Worm (Caenorhabditis elegans): ENCODE measurements around the gene inx-11.
A peak's percentile ranks its signal among the peaks of the same experiment; 100 is the strongest.

The inx-11 gene

DNA sequence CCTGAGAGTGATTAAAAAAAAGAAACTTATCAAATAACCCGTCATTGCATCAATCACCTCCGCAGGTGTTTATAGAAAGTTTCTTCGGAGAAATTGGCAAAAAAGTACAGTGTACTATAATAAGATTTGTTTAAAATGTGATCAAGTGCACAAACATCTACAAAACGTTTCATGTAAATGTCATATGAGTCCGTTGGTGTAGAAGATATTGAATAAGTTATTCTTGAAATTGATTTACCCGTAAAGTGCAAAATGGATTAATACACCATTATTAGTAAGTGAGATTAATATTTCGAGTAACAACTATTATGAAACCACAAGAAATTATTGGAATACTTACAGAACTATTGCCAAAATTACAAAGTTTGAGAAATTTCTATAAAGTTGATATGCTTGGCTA, 44.0 kb downstream of the inx-11 start:
- TF ChIP-seq zag-1 (tag; optimal IDR thresholded peaks at IDR 0.05) (no peak), daf-12 (tag; optimal IDR thresholded peaks at IDR 0.05) (no peak), pqm-1 (tag; optimal IDR thresholded peaks at IDR 0.05) (no peak), tbx-2 (tag; optimal IDR thresholded peaks at IDR 0.05) (no peak), skn-1 (tag; optimal IDR thresholded peaks at IDR 0.05) (no peak), aly-2 (tag; optimal IDR thresholded peaks at IDR 0.05) (no peak), mml-1 (tag; optimal IDR thresholded peaks at IDR 0.05) (no peak), nhr-67 (tag; optimal IDR thresholded peaks at IDR 0.05) (no peak), ama-1 (optimal IDR thresholded peaks at IDR 0.05) (no peak), fkh-10 (GFP tag; optimal IDR thresholded peaks at IDR 0.05) (no peak), unc-39 (tag; optimal IDR thresholded peaks at IDR 0.05) (no peak), eor-1 (tag; optimal IDR thresholded peaks at IDR 0.05) (no peak), nhr-25 (tag; optimal IDR thresholded peaks at IDR 0.05) (no peak), ceh-82 (tag; optimal IDR thresholded peaks at IDR 0.05) (no peak), nhr-11 (tag; optimal IDR thresholded peaks at IDR 0.05) (no peak), elt-2 (tag; optimal IDR thresholded peaks at IDR 0.05) (no peak)

- TF ChIP-seq eor-1 (tag; optimal IDR thresholded peaks at IDR 0.05) (no peak), elt-2 (tag; optimal IDR thresholded peaks at IDR 0.05) (peak; percentile 66), pqm-1 (tag; optimal IDR thresholded peaks at IDR 0.05) (peak; percentile 44)
These were observed 45.3 kb downstream of the inx-11 start for ce11 chrV:12532369-12532768.

ce11 chrV:12533635-12534150, 46.7 kb downstream of the inx-11 start:
- TF ChIP-seq nhr-43 (tag; optimal IDR thresholded peaks at IDR 0.05; ENCODE audit: poor library complexity, severe bottlenecking) (peak; percentile 55), daf-12 (tag; optimal IDR thresholded peaks at IDR 0.05) (peak; percentile 26), egl-27 (tag; optimal IDR thresholded peaks at IDR 0.05) (no peak), nhr-11 (tag; optimal IDR thresholded peaks at IDR 0.05) (no peak), elt-3 (tag; optimal IDR thresholded peaks at IDR 0.05) (peak; percentile 40 to 97 (median 51)), elt-2 (tag; optimal IDR thresholded peaks at IDR 0.05) (no peak), nhr-237 (tag; optimal IDR thresholded peaks at IDR 0.05) (no peak), zag-1 (tag; optimal IDR thresholded peaks at IDR 0.05) (no peak), elt-1 (tag; optimal IDR thresholded peaks at IDR 0.05) (peak; percentile 25), ZK546.5 (tag; optimal IDR thresholded peaks at IDR 0.05) (no peak), nhr-25 (tag; optimal IDR thresholded peaks at IDR 0.05) (peak; percentile 81), unc-62 (GFP tag; optimal IDR thresholded peaks at IDR 0.05) (peak; percentile 88), nfya-1 (tag; optimal IDR thresholded peaks at IDR 0.05; ENCODE audit: insufficient read depth) (peak; percentile 30), jun-1 (tag; optimal IDR thresholded peaks at IDR 0.05) (no peak), tbx-2 (tag; optimal IDR thresholded peaks at IDR 0.05) (no peak), nhr-76 (tag; optimal IDR thresholded peaks at IDR 0.05) (no peak), nhr-12 (tag; optimal IDR thresholded peaks at IDR 0.05) (no peak)

DNA sequence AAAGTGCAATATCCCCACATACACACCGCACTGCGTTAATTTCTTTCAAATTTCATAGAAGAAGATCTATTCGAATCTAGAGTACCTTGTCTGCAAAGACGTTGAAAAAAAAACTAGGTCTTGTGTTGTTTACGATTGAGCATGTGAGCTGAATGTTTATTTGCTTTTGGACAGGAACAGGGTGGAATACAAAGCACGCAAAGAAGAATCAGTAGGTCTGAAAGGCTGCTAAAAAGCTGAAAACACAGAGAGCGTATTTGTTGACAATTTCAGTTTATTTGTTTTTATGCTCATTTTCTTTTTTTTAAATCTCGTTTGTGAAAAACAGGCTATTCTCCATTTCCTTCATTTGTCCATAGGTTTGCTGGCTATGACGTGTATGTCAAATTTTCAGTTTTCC, 47.9 kb downstream of the inx-11 start:
- TF ChIP-seq tbx-2 (tag; optimal IDR thresholded peaks at IDR 0.05) (no peak), nhr-237 (tag; optimal IDR thresholded peaks at IDR 0.05) (no peak), ZK546.5 (tag; optimal IDR thresholded peaks at IDR 0.05) (no peak), skn-1 (tag; optimal IDR thresholded peaks at IDR 0.05) (no peak), unc-62 (GFP tag; optimal IDR thresholded peaks at IDR 0.05) (no peak), pha-4 (tag; optimal IDR thresholded peaks at IDR 0.05) (peak; percentile 26), jun-1 (tag; optimal IDR thresholded peaks at IDR 0.05) (no peak), nhr-76 (tag; optimal IDR thresholded peaks at IDR 0.05) (no peak), elt-2 (tag; optimal IDR thresholded peaks at IDR 0.05) (no peak)

DNA sequence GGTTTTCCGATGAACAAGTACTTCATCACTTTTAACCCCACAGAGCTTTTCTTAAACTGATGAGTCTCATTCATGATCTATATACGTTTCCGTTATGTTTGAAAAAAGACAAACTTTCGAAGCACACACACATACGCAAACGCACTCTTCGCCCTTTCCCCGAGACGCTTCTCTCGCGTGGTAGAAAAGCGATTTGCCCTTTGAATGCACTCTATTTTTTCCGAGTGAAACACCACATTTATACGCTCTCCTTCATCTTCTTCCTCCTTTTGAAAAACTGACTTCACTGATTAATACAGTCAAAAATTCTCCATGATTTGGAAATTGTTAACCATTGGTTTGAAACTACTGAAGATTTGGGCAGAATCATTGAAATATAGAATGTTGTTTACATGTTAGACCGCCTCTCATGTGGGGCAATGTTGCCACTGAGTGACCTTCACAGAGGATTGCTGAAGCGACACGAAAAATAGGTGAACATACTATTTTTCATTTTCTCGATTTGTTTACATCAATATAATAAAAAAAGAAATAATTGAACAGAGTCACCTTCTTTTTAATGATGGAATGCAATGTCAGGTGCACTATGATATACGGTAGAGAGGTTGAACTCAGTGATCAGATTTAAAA, 49.5 kb downstream of the inx-11 start:
- no peak for TF ChIP-seq nhr-11 (tag; optimal IDR thresholded peaks at IDR 0.05)
- no peak for TF ChIP-seq sea-2 (GFP tag; optimal IDR thresholded peaks at IDR 0.05)
- TF ChIP-seq nhr-67 (tag; optimal IDR thresholded peaks at IDR 0.05): no peak
- peak; percentile 57 for TF ChIP-seq lin-39 (tag; optimal IDR thresholded peaks at IDR 0.05)
- no peak for TF ChIP-seq skn-1 (tag; optimal IDR thresholded peaks at IDR 0.05)
- no peak for TF ChIP-seq ceh-16 (tag; optimal IDR thresholded peaks at IDR 0.05)
- TF ChIP-seq nhr-25 (tag; optimal IDR thresholded peaks at IDR 0.05): peak; percentile 31
- TF ChIP-seq pha-4 (tag; optimal IDR thresholded peaks at IDR 0.05): no peak
- TF ChIP-seq egl-27 (tag; optimal IDR thresholded peaks at IDR 0.05): no peak
- TF ChIP-seq unc-39 (tag; optimal IDR thresholded peaks at IDR 0.05): no peak
- no peak for TF ChIP-seq unc-62 (GFP tag; optimal IDR thresholded peaks at IDR 0.05)
- no peak for TF ChIP-seq ceh-28 (tag; optimal IDR thresholded peaks at IDR 0.05)
- no peak for TF ChIP-seq snpc-4 (tag; optimal IDR thresholded peaks at IDR 0.05)
- no peak for TF ChIP-seq fkh-10 (GFP tag; optimal IDR thresholded peaks at IDR 0.05)
- no peak for TF ChIP-seq fos-1 (tag; optimal IDR thresholded peaks at IDR 0.05)
- no peak for TF ChIP-seq hmg-11 (tag; optimal IDR thresholded peaks at IDR 0.05)
- TF ChIP-seq mml-1 (tag; optimal IDR thresholded peaks at IDR 0.05): no peak
- TF ChIP-seq tbx-2 (tag; optimal IDR thresholded peaks at IDR 0.05): no peak
- TF ChIP-seq pqm-1 (tag; optimal IDR thresholded peaks at IDR 0.05): no peak
- no peak for TF ChIP-seq nhr-43 (tag; optimal IDR thresholded peaks at IDR 0.05; ENCODE audit: poor library complexity, severe bottlenecking)
- TF ChIP-seq ZK546.5 (tag; optimal IDR thresholded peaks at IDR 0.05): no peak
- no peak for TF ChIP-seq ama-1 (optimal IDR thresholded peaks at IDR 0.05)
- TF ChIP-seq fkh-2 (tag; optimal IDR thresholded peaks at IDR 0.05): no peak
- TF ChIP-seq nhr-23 (tag; optimal IDR thresholded peaks at IDR 0.05): peak; percentile 43
- peak; percentile 16 for TF ChIP-seq nfya-1 (tag; optimal IDR thresholded peaks at IDR 0.05; ENCODE audit: insufficient read depth)
- no peak for TF ChIP-seq ztf-11 (tag; optimal IDR thresholded peaks at IDR 0.05)
- TF ChIP-seq mdl-1 (tag; optimal IDR thresholded peaks at IDR 0.05): no peak
- TF ChIP-seq nhr-77 (tag; optimal IDR thresholded peaks at IDR 0.05): no peak
- no peak for TF ChIP-seq egl-5 (tag; optimal IDR thresholded peaks at IDR 0.05)
